Fruit fly (Drosophila melanogaster) whole organism, embryonic: ENCODE data around the gene CG7296.

ENCODE experiments used
- ATbp ChIP-seq: fragments of 200-800 bp; sonication (Bioruptor generic); optimal IDR thresholded peaks from 2 replicates; lab custom pipeline; 2017; ENCODE audit warnings: missing biosample characterization, mild to moderate bottlenecking, missing genetic modification characterization, missing genetic modification reagents
- Atf6 ChIP-seq: fragments of 200-800 bp; sonication (Bioruptor generic); IDR thresholded peaks from 2 replicates; pipeline ENCODE4 v1.3.6; 2022; ENCODE audit warnings: missing biosample characterization, missing genetic modification characterization
- B-H1 ChIP-seq: fragments of 200-800 bp; sonication (Bioruptor generic); IDR thresholded peaks from 3 replicates; pipeline ENCODE4 v1.3.6; 2022; ENCODE audit warnings: missing biosample characterization, missing genetic modification characterization
- BtbVII ChIP-seq: fragments of 200-800 bp; sonication (Bioruptor generic); optimal IDR thresholded peaks from 3 replicates; lab custom pipeline; 2017; ENCODE audit warnings: missing biosample characterization, mild to moderate bottlenecking, missing genetic modification characterization
- CG10366 ChIP-seq: fragments of 200-800 bp; sonication (Bioruptor generic); IDR thresholded peaks from 2 replicates; pipeline ENCODE4 v1.3.6; 2022; ENCODE audit warnings: missing biosample characterization, missing genetic modification characterization
- CG10565 ChIP-seq: fragments of 200-800 bp; sonication (Bioruptor generic); optimal IDR thresholded peaks from 3 replicates; lab custom pipeline; 2016; ENCODE audit warnings: missing biosample characterization, mild to moderate bottlenecking, missing genetic modification characterization
- CG10959 ChIP-seq: fragments of 200-800 bp; sonication (Bioruptor generic); IDR thresholded peaks from 2 replicates; pipeline ENCODE4 v1.3.6; 2022; ENCODE audit warnings: missing biosample characterization, missing genetic modification characterization
- CG14860 ChIP-seq: fragments of 200-800 bp; sonication (Bioruptor generic); IDR thresholded peaks from 3 replicates; pipeline ENCODE4 v1.3.6; 2022; ENCODE audit warnings: missing biosample characterization, missing genetic modification characterization; ENCODE audit not compliant: partially characterized antibody
- CG17186 ChIP-seq: fragments of 200-800 bp; sonication (Bioruptor generic); optimal IDR thresholded peaks from 3 replicates; lab custom pipeline; 2017; ENCODE audit warnings: missing biosample characterization, missing genetic modification reagents, missing genetic modification characterization
- CG17912 ChIP-seq: fragments of 200-800 bp; sonication (Bioruptor generic); optimal IDR thresholded peaks from 2 replicates; lab custom pipeline; 2018; ENCODE audit warnings: missing biosample characterization, mild to moderate bottlenecking, missing genetic modification characterization
- CG1832 ChIP-seq: fragments of 200-800 bp; sonication (Bioruptor generic); optimal IDR thresholded peaks from 2 replicates; lab custom pipeline; 2017; ENCODE audit warnings: missing biosample characterization, mild to moderate bottlenecking, missing genetic modification characterization, inconsistent platforms
- CG18599 ChIP-seq: fragments of 200-800 bp; sonication (Bioruptor generic); optimal IDR thresholded peaks from 3 replicates; lab custom pipeline; 2017; ENCODE audit warnings: missing biosample characterization, missing genetic modification characterization, mild to moderate bottlenecking, moderate library complexity, missing genetic modification reagents
- CG32532 ChIP-seq: fragments of 200-800 bp; sonication (Bioruptor generic); IDR thresholded peaks from 2 replicates; pipeline ENCODE4 v1.3.6; 2022; ENCODE audit warnings: missing biosample characterization, missing genetic modification characterization
- CG32772 ChIP-seq: fragments of 200-800 bp; sonication (Bioruptor generic); IDR thresholded peaks from 2 replicates; pipeline ENCODE4 v1.3.6; 2022; ENCODE audit warnings: missing biosample characterization, missing genetic modification characterization
- CG42726 ChIP-seq: fragments of 200-800 bp; sonication (Bioruptor generic); IDR thresholded peaks from 2 replicates; pipeline ENCODE4 v1.3.6; 2022; ENCODE audit warnings: missing biosample characterization, missing genetic modification characterization; ENCODE audit not compliant: partially characterized antibody
- CG4360 ChIP-seq: fragments of 200-800 bp; sonication (Bioruptor generic); IDR thresholded peaks from 2 replicates; pipeline ENCODE4 v1.3.6; 2022; ENCODE audit warnings: missing biosample characterization, missing genetic modification characterization
- CG6654 ChIP-seq: fragments of 200-800 bp; sonication (Bioruptor generic); optimal IDR thresholded peaks from 2 replicates; lab custom pipeline; 2017; ENCODE audit warnings: missing biosample characterization, mild to moderate bottlenecking, missing genetic modification characterization
- CG8281 ChIP-seq: fragments of 200-800 bp; sonication (Bioruptor generic); optimal IDR thresholded peaks from 2 replicates; lab custom pipeline; 2018; ENCODE audit warnings: missing biosample characterization, mild to moderate bottlenecking, missing genetic modification characterization, moderate library complexity
- CoRest ChIP-seq: fragments of 200-800 bp; sonication (Bioruptor generic); optimal IDR thresholded peaks from 3 replicates; lab custom pipeline; 2018; ENCODE audit warnings: missing biosample characterization, mild to moderate bottlenecking, missing genetic modification characterization, moderate library complexity
- Dek ChIP-seq: fragments of 200-800 bp; sonication (Bioruptor generic); optimal IDR thresholded peaks from 3 replicates; lab custom pipeline; 2019; ENCODE audit warnings: missing biosample characterization, mild to moderate bottlenecking, missing genetic modification characterization, moderate library complexity
- Dip2 ChIP-seq: fragments of 200-800 bp; sonication (Bioruptor generic); IDR thresholded peaks from 2 replicates; pipeline ENCODE4 v1.3.6; 2022; ENCODE audit warnings: missing biosample characterization, missing genetic modification characterization
- E2f2 ChIP-seq: fragments of 200-800 bp; sonication (Bioruptor generic); IDR thresholded peaks from 2 replicates; pipeline ENCODE4 v1.3.6; 2022; ENCODE audit warnings: missing biosample characterization, missing genetic modification characterization
- Ets65A ChIP-seq: fragments of 200-800 bp; sonication (Bioruptor generic); peaks from one replicate; lab custom pipeline; 2016; ENCODE audit warnings: missing biosample characterization, missing genetic modification characterization
- H2.0 ChIP-seq: fragments of 200-800 bp; sonication (Bioruptor generic); IDR thresholded peaks from 2 replicates; pipeline ENCODE4 v1.3.6; 2022; ENCODE audit warnings: missing biosample characterization, missing genetic modification characterization
- Hey ChIP-seq: fragments of 200-800 bp; sonication (Bioruptor generic); optimal IDR thresholded peaks from 3 replicates; lab custom pipeline; 2018; ENCODE audit warnings: missing biosample characterization, mild to moderate bottlenecking, missing genetic modification characterization
- Lim3 ChIP-seq: fragments of 200-800 bp; sonication (Bioruptor generic); IDR thresholded peaks from 2 replicates; pipeline ENCODE4 v1.3.6; 2022; ENCODE audit warnings: missing biosample characterization, missing genetic modification characterization
- Nf-YA ChIP-seq: fragments of 200-800 bp; sonication (Bioruptor generic); IDR thresholded peaks from 2 replicates; pipeline ENCODE4 v1.3.6; 2022; ENCODE audit warnings: missing biosample characterization, missing genetic modification characterization
- Oaz ChIP-seq: fragments of 200-800 bp; sonication (Bioruptor generic); IDR thresholded peaks from 2 replicates; pipeline ENCODE4 v1.3.6; 2022; ENCODE audit warnings: missing biosample characterization, missing genetic modification characterization
- Optix ChIP-seq: fragments of 200-800 bp; sonication (Bioruptor generic); IDR thresholded peaks from 3 replicates; pipeline ENCODE4 v1.3.6; 2022; ENCODE audit warnings: missing biosample characterization, missing genetic modification characterization
- Tbp ChIP-seq: fragments of >200 bp; optimal IDR thresholded peaks from 2 replicates; lab custom pipeline; 2018; ENCODE audit warnings: missing biosample characterization, missing genetic modification characterization
- al ChIP-seq: fragments of 200-800 bp; sonication (Bioruptor generic); IDR thresholded peaks from 2 replicates; pipeline ENCODE4 v1.3.6; 2022; ENCODE audit warnings: missing biosample characterization, missing genetic modification characterization
- aop ChIP-seq: fragments of 200-800 bp; sonication (Bioruptor generic); IDR thresholded peaks from 2 replicates; pipeline ENCODE4 v1.3.6; 2022; ENCODE audit warnings: missing biosample characterization, missing genetic modification characterization
- bowl ChIP-seq: fragments of 200-800 bp; sonication (Bioruptor generic); IDR thresholded peaks from 2 replicates; pipeline ENCODE4 v1.3.6; 2022; ENCODE audit warnings: missing biosample characterization, missing genetic modification characterization
- cwo ChIP-seq: fragments of 200-800 bp; sonication (Bioruptor generic); optimal IDR thresholded peaks from 3 replicates; lab custom pipeline; 2017; ENCODE audit warnings: missing biosample characterization, missing genetic modification characterization, mild to moderate bottlenecking, moderate library complexity, missing genetic modification reagents
- dati ChIP-seq: fragments of 200-800 bp; sonication (Bioruptor generic); IDR thresholded peaks from 2 replicates; pipeline ENCODE4 v1.3.6; 2022; ENCODE audit warnings: missing biosample characterization, missing genetic modification characterization
- hbn ChIP-seq: fragments of 200-800 bp; sonication (Bioruptor generic); IDR thresholded peaks from 2 replicates; pipeline ENCODE4 v1.3.6; 2022; ENCODE audit warnings: missing biosample characterization, missing genetic modification characterization; ENCODE audit not compliant: partially characterized antibody
- ind ChIP-seq: fragments of 200-800 bp; sonication (Bioruptor generic); optimal IDR thresholded peaks from 3 replicates; lab custom pipeline; 2016; ENCODE audit warnings: missing biosample characterization, missing genetic modification characterization
- inv ChIP-seq: fragments of 200-800 bp; sonication (Bioruptor generic); IDR thresholded peaks from 2 replicates; pipeline ENCODE4 v1.3.6; 2022; ENCODE audit warnings: missing biosample characterization, missing genetic modification characterization; ENCODE audit not compliant: partially characterized antibody
- jigr1 ChIP-seq: fragments of 200-800 bp; sonication (Bioruptor generic); IDR thresholded peaks from 3 replicates; pipeline ENCODE4 v1.3.6; 2022; ENCODE audit warnings: missing biosample characterization, missing genetic modification characterization
- jing ChIP-seq: fragments of 200-800 bp; sonication (Bioruptor generic); optimal IDR thresholded peaks from 2 replicates; lab custom pipeline; 2018; ENCODE audit warnings: missing biosample characterization, mild to moderate bottlenecking, missing genetic modification characterization
- kni ChIP-seq: fragments of 200-800 bp; sonication (Bioruptor generic); optimal IDR thresholded peaks from 3 replicates; lab custom pipeline; 2017; ENCODE audit warnings: mild to moderate bottlenecking, missing biosample characterization, missing genetic modification reagents, missing genetic modification characterization
- nerfin-2 ChIP-seq: fragments of 200-800 bp; sonication (Bioruptor generic); IDR thresholded peaks from 2 replicates; pipeline ENCODE4 v1.3.6; 2022; ENCODE audit warnings: missing biosample characterization, missing genetic modification characterization; ENCODE audit not compliant: partially characterized antibody
- pita ChIP-seq: fragments of 200-800 bp; sonication (Bioruptor generic); optimal IDR thresholded peaks from 2 replicates; lab custom pipeline; 2017; ENCODE audit warnings: missing biosample characterization, mild to moderate bottlenecking, missing genetic modification characterization
- pum ChIP-seq: fragments of 200-800 bp; sonication (Bioruptor generic); optimal IDR thresholded peaks from 2 replicates; lab custom pipeline; 2016; ENCODE audit warnings: missing biosample characterization, missing genetic modification characterization
- row ChIP-seq: fragments of 200-800 bp; sonication (Bioruptor generic); IDR thresholded peaks from 3 replicates; pipeline ENCODE4 v1.3.6; 2022; ENCODE audit warnings: missing biosample characterization, missing genetic modification characterization
- salm ChIP-seq: fragments of 200-800 bp; sonication (Bioruptor generic); optimal IDR thresholded peaks from 2 replicates; lab custom pipeline; 2018; ENCODE audit warnings: missing biosample characterization, mild to moderate bottlenecking, missing genetic modification characterization
- slou ChIP-seq: fragments of 200-800 bp; sonication (Bioruptor generic); optimal IDR thresholded peaks from 3 replicates; lab custom pipeline; 2016; ENCODE audit warnings: missing biosample characterization, missing genetic modification characterization
- so ChIP-seq: fragments of 200-800 bp; sonication (Bioruptor generic); IDR thresholded peaks from 3 replicates; pipeline ENCODE4 v1.3.6; 2022; ENCODE audit warnings: missing biosample characterization, missing genetic modification characterization
- trh ChIP-seq: fragments of 200-800 bp; sonication (Bioruptor generic); optimal IDR thresholded peaks from 2 replicates; lab custom pipeline; 2016; ENCODE audit warnings: missing biosample characterization, missing genetic modification characterization
- tup ChIP-seq: fragments of 200-800 bp; sonication (Bioruptor generic); optimal IDR thresholded peaks from 2 replicates; lab custom pipeline; 2016; ENCODE audit warnings: missing biosample characterization, mild to moderate bottlenecking, missing genetic modification characterization, moderate library complexity
- vfl ChIP-seq: fragments of 200-800 bp; sonication (Bioruptor generic); optimal IDR thresholded peaks from 2 replicates; lab custom pipeline; 2016; ENCODE audit warnings: missing biosample characterization, missing genetic modification characterization

CG7296 gene

dm6 chr2L:10732343-10732808, 45.5 kb upstream of the CG7296 start, which contains the start of the genes EMC3 and Dpy-30L1 (continued):
- TF ChIP-seq CG10565 (GFP tag; lab: Kevin White, UChicago) (no peak), CG8281 (tag; lab: Kevin White, UChicago) (no peak), H2.0 (GFP tag; lab: Robert Waterston, UW) (peak; percentile 48), slou (no peak), cwo (GFP tag; lab: Kevin White, UChicago) (no peak), Nf-YA (GFP tag; lab: Robert Waterston, UW) (no peak), tup (GFP tag; lab: Kevin White, UChicago) (no peak), so (GFP tag; lab: Robert Waterston, UW) (peak; percentile 48; the same call in 1 of the 3 replicates), CG32772 (no peak), Tbp (GFP tag; lab: Kevin White, UChicago) (no peak), Atf6 (GFP tag; lab: Robert Waterston, UW) (peak; percentile 22; the same call in 1 of the 2 replicates), al (GFP tag; lab: Robert Waterston, UW) (peak; percentile 54; the same call in 1 of the 2 replicates), CG4360 (GFP tag; lab: Robert Waterston, UW) (no peak), jing (GFP tag; lab: Kevin White, UChicago) (no peak), pum (peak; percentile 30), CG6654 (no peak), CoRest (tag; lab: Kevin White, UChicago) (peak; percentile 74), CG32532 (GFP tag; lab: Robert Waterston, UW) (peak; percentile 42; the same call in 1 of the 2 replicates), Lim3 (no peak), nerfin-2 (GFP tag; lab: Robert Waterston, UW) (peak; percentile 47; the same call in 1 of the 2 replicates), Oaz (no peak), CG17186 (peak; percentile 77), row (GFP tag; lab: Robert Waterston, UW) (peak; percentile 90), inv (GFP tag; lab: Robert Waterston, UW) (peak; percentile 73), CG14860 (GFP tag; lab: Robert Waterston, UW) (peak; percentile 86), B-H1 (GFP tag; lab: Robert Waterston, UW) (no peak), CG17912 (GFP tag; lab: Kevin White, UChicago) (no peak), jigr1 (GFP tag; lab: Robert Waterston, UW) (no peak), BtbVII (GFP tag; lab: Kevin White, UChicago) (no peak), Optix (GFP tag; lab: Robert Waterston, UW) (no peak), kni (GFP tag; lab: Kevin White, UChicago) (no peak), CG10366 (GFP tag; lab: Robert Waterston, UW) (peak; percentile 30; the same call in 1 of the 2 replicates), salm (tag; lab: Kevin White, UChicago) (no peak), aop (GFP tag; lab: Robert Waterston, UW) (no peak), vfl (peak; percentile 10), CG1832 (no peak), CG18599 (GFP tag; lab: Kevin White, UChicago) (no peak), hbn (GFP tag; lab: Robert Waterston, UW) (peak; percentile 84), dati (GFP tag; lab: Robert Waterston, UW) (no peak), bowl (GFP tag; lab: Robert Waterston, UW) (no peak), Hey (tag; lab: Kevin White, UChicago) (no peak), Ets65A (GFP tag; lab: Kevin White, UChicago) (peak; percentile 92), E2f2 (GFP tag; lab: Robert Waterston, UW) (peak; percentile 54; the same call in 1 of the 2 replicates), CG10959 (GFP tag; lab: Robert Waterston, UW) (no peak), Dip2 (GFP tag; lab: Robert Waterston, UW) (no peak), Dek (tag; lab: Kevin White, UChicago) (peak; percentile 16), ind (peak; percentile 49), trh (GFP tag; lab: Kevin White, UChicago) (no peak), CG42726 (no peak), ATbp (no peak), pita (GFP tag; lab: Kevin White, UChicago) (no peak)
